Worm (Caenorhabditis elegans) whole organism, L1 larva: ENCODE results near the gene sfrp-1.

Source experiments
- C04F5.9 ChIP-seq: sonication (generic microtip); optimal IDR thresholded peaks from 2 replicates; lab custom pipeline; 2016; ENCODE audit warnings: missing genetic modification characterization, missing compliant biosample characterization
- blmp-1 ChIP-seq: fragments of 150-350 bp; optimal IDR thresholded peaks from 2 replicates; lab custom pipeline; 2014; ENCODE audit warnings: missing biosample characterization, missing genetic modification characterization
- ceh-63 ChIP-seq: fragments of 200-800 bp; sonication (Bioruptor generic); optimal IDR thresholded peaks from 2 replicates; lab custom pipeline; 2018; ENCODE audit warnings: mild to moderate bottlenecking, missing genetic modification characterization, missing compliant biosample characterization
- ceh-82 ChIP-seq, 3 experiments: fragments of 150-350 bp in 1 of 3; sonication (generic microtip) in 2 of 3; optimal IDR thresholded peaks; 2 replicates each; lab custom pipeline; 2014 to 2017; ENCODE audit warnings: missing biosample characterization in 3 of 3, missing genetic modification characterization in 3 of 3
- ceh-88 ChIP-seq: fragments of 200-800 bp; sonication (Bioruptor generic); IDR thresholded peaks from 2 replicates; pipeline ENCODE4 v1.3.6; 2022; ENCODE audit warnings: missing genetic modification characterization, missing compliant biosample characterization
- ces-1 ChIP-seq: fragments of 150-350 bp; optimal IDR thresholded peaks from 2 replicates; lab custom pipeline; 2014; ENCODE audit warnings: missing biosample characterization, missing genetic modification reagents, missing genetic modification characterization
- efl-1 ChIP-seq, 4 experiments: fragments of 150-350 bp; optimal IDR thresholded peaks in 3 of 4; peaks in 1 of 4; 1 replicate in 1 of 4; 2 replicates in 3 of 4; lab custom pipeline; 2014; ENCODE audit warnings: missing biosample characterization in 2 of 4, missing genetic modification characterization in 2 of 4, missing genetic modification reagents in 2 of 4
- egl-13 ChIP-seq: sonication (generic microtip); optimal IDR thresholded peaks from 2 replicates; lab custom pipeline; 2016; ENCODE audit warnings: missing genotype, missing genetic modification reagents, missing genetic modification characterization, missing compliant biosample characterization
- egl-27 ChIP-seq, 2 experiments: fragments of 150-350 bp in 1 of 2; sonication (generic microtip); optimal IDR thresholded peaks; 3 replicates each; lab custom pipeline; 2017 to 2018; ENCODE audit warnings: missing biosample characterization in 2 of 2, missing genetic modification characterization in 2 of 2, missing genetic modification reagents in 2 of 2
- ets-5 ChIP-seq: fragments of 200-800 bp; sonication (Bioruptor generic); IDR thresholded peaks from 2 replicates; pipeline ENCODE4 v1.3.6; 2022; ENCODE audit warnings: missing genetic modification characterization, missing compliant biosample characterization
- fkh-10 ChIP-seq: sonication (generic microtip); optimal IDR thresholded peaks from 2 replicates; lab custom pipeline; 2017; ENCODE audit warnings: missing biosample characterization, missing genetic modification reagents, missing genetic modification characterization
- hlh-17 ChIP-seq: fragments of 200-800 bp; sonication (Bioruptor generic); optimal IDR thresholded peaks from 2 replicates; lab custom pipeline; 2018; ENCODE audit warnings: missing genetic modification characterization, mild to moderate bottlenecking, missing compliant biosample characterization, moderate library complexity, borderline replicate concordance
- hlh-4 ChIP-seq: sonication (generic microtip); optimal IDR thresholded peaks from 2 replicates; lab custom pipeline; 2016; ENCODE audit warnings: mild to moderate bottlenecking, missing genetic modification characterization, missing compliant biosample characterization
- isw-1 ChIP-seq: fragments of 200-800 bp; sonication (Bioruptor generic); IDR thresholded peaks from 2 replicates; pipeline ENCODE4 v1.3.6; 2022; ENCODE audit warnings: missing genetic modification characterization, missing compliant biosample characterization
- lin-14 ChIP-seq: fragments of 200-800 bp; sonication (Bioruptor generic); optimal IDR thresholded peaks from 2 replicates; lab custom pipeline; 2018; ENCODE audit warnings: mild to moderate bottlenecking, missing genetic modification characterization, moderate library complexity, missing compliant biosample characterization
- lin-15B ChIP-seq: fragments of 150-350 bp; sonication (generic microtip); optimal IDR thresholded peaks from 3 replicates; lab custom pipeline; 2014; ENCODE audit warnings: missing biosample characterization, missing genetic modification characterization
- lin-35 ChIP-seq, 2 experiments: fragments of 150-350 bp; optimal IDR thresholded peaks; 2 replicates each; lab custom pipeline; 2014; ENCODE audit warnings: missing biosample characterization in 2 of 2, missing genetic modification characterization in 2 of 2, missing genetic modification reagents in 2 of 2
- lin-39 ChIP-seq: fragments of 150-350 bp; optimal IDR thresholded peaks from 2 replicates; lab custom pipeline; 2014; ENCODE audit warnings: missing biosample characterization, missing genetic modification reagents, missing genetic modification characterization
- lir-3 ChIP-seq: sonication (generic microtip); optimal IDR thresholded peaks from 2 replicates; lab custom pipeline; 2016; ENCODE audit warnings: mild to moderate bottlenecking, missing genetic modification characterization, moderate library complexity, missing compliant biosample characterization; ENCODE audit not compliant: poor library complexity
- mdl-1 ChIP-seq, 2 experiments: fragments of 150-350 bp; optimal IDR thresholded peaks; 2 replicates each; lab custom pipeline; 2014 to 2017; ENCODE audit warnings: missing biosample characterization in 2 of 2, missing genetic modification characterization in 2 of 2, inconsistent platforms in 1 of 2
- mep-1 ChIP-seq: fragments of 150-350 bp; optimal IDR thresholded peaks from 2 replicates; lab custom pipeline; 2014; ENCODE audit warnings: missing biosample characterization, missing genetic modification characterization
- nhr-11 ChIP-seq: fragments of 150-350 bp; optimal IDR thresholded peaks from 2 replicates; lab custom pipeline; 2014; ENCODE audit warnings: missing biosample characterization, missing genetic modification characterization
- nhr-12 ChIP-seq: sonication (generic microtip); optimal IDR thresholded peaks from 2 replicates; lab custom pipeline; 2017; ENCODE audit warnings: missing biosample characterization, missing genetic modification characterization
- nhr-19 ChIP-seq: fragments of 200-800 bp; sonication (Bioruptor generic); conservative IDR thresholded peaks from 2 replicates; pipeline ENCODE4 v1.3.6; 2022; ENCODE audit warnings: missing genetic modification characterization, missing compliant biosample characterization
- nhr-20 ChIP-seq: sonication (generic microtip); optimal IDR thresholded peaks from 2 replicates; lab custom pipeline; 2016; ENCODE audit warnings: mild to moderate bottlenecking, missing genetic modification characterization, missing compliant biosample characterization
- nhr-71 ChIP-seq: sonication (generic microtip); optimal IDR thresholded peaks from 2 replicates; lab custom pipeline; 2016; ENCODE audit warnings: mild to moderate bottlenecking, missing genetic modification characterization, moderate library complexity, missing compliant biosample characterization
- nhr-84 ChIP-seq: sonication (generic microtip); optimal IDR thresholded peaks from 2 replicates; lab custom pipeline; 2017; ENCODE audit warnings: missing biosample characterization, missing genetic modification characterization
- nhr-90 ChIP-seq: sonication (generic microtip); optimal IDR thresholded peaks from 2 replicates; lab custom pipeline; 2016; ENCODE audit warnings: mild to moderate bottlenecking, missing genetic modification characterization, missing compliant biosample characterization; ENCODE audit not compliant: poor library complexity
- pag-3 ChIP-seq: sonication (generic microtip); optimal IDR thresholded peaks from 2 replicates; lab custom pipeline; 2017; ENCODE audit warnings: missing genetic modification characterization, mild to moderate bottlenecking, missing compliant biosample characterization, antibody characterized with exemption, borderline replicate concordance; ENCODE audit not compliant: insufficient read depth
- pax-3 ChIP-seq: fragments of 200-800 bp; sonication (Bioruptor generic); optimal IDR thresholded peaks from 2 replicates; lab custom pipeline; 2018; ENCODE audit warnings: mild to moderate bottlenecking, missing genetic modification characterization, moderate library complexity, missing compliant biosample characterization
- skn-1 ChIP-seq: fragments of 150-350 bp; optimal IDR thresholded peaks from 2 replicates; lab custom pipeline; 2014; ENCODE audit warnings: missing biosample characterization, missing genetic modification characterization
- swsn-7 ChIP-seq: sonication (generic microtip); optimal IDR thresholded peaks from 2 replicates; lab custom pipeline; 2016; ENCODE audit warnings: missing genetic modification characterization, missing compliant biosample characterization
- tlp-1 ChIP-seq: fragments of 150-350 bp; optimal IDR thresholded peaks from 2 replicates; lab custom pipeline; 2014; ENCODE audit warnings: missing biosample characterization, missing genetic modification characterization
- unc-30 ChIP-seq: sonication (generic microtip); optimal IDR thresholded peaks from 2 replicates; lab custom pipeline; 2017; ENCODE audit warnings: missing biosample characterization, missing genetic modification characterization
- vab-15 ChIP-seq: sonication (generic microtip); optimal IDR thresholded peaks from 2 replicates; lab custom pipeline; 2017; ENCODE audit warnings: missing genotype, mild to moderate bottlenecking, missing genetic modification characterization, missing compliant biosample characterization

sfrp-1 gene

ce11 chrIV:6366032-6366431, 36.2 kb downstream of the sfrp-1 start:
- no peak for TF ChIP-seq hlh-17 (GFP tag; lab: Kevin White, UChicago)
- no peak for TF ChIP-seq lin-39
- peak; percentile 21 for TF ChIP-seq nhr-71 (tag; lab: Kevin White, UChicago)
- TF ChIP-seq lir-3 (tag; lab: Kevin White, UChicago) = no peak
- TF ChIP-seq isw-1 (GFP tag; lab: Robert Waterston, UW) = no peak
- TF ChIP-seq fkh-10 (GFP tag; lab: Kevin White, UChicago) = peak; percentile 67
- TF ChIP-seq mep-1 = no peak
- no peak for TF ChIP-seq efl-1 (optimal IDR thresholded peaks at IDR 0.05; lab: Kevin White, UChicago)
- TF ChIP-seq efl-1 (GFP tag; optimal IDR thresholded peaks at IDR 0.05 in 1 of 2; lab: Kevin White, UChicago) = peak in 1 of 2 experiments; percentile 39
- TF ChIP-seq lin-14 (GFP tag; lab: Kevin White, UChicago) = peak; percentile 62
- no peak for TF ChIP-seq swsn-7 (tag; lab: Kevin White, UChicago)
- TF ChIP-seq ces-1 (GFP tag; lab: Kevin White, UChicago) = peak; percentile 31
- TF ChIP-seq pag-3 (tag; lab: Kevin White, UChicago) = no peak
- TF ChIP-seq lin-35 (GFP tag; optimal IDR thresholded peaks at IDR 0.05; lab: Kevin White, UChicago) = no peak
- no peak for TF ChIP-seq ceh-82 (tag; optimal IDR thresholded peaks at IDR 0.05; lab: Kevin White, UChicago)

ce11 chrIV:6365045-6365444, 37.2 kb downstream of the sfrp-1 start, which contains the start of gene Y73B6BL.270:
Gene Y73B6BL.270 (plus strand): TSS chrIV:6365345.
- no peak for TF ChIP-seq isw-1 (GFP tag; lab: Robert Waterston, UW)
- TF ChIP-seq efl-1 (optimal IDR thresholded peaks at IDR 0.05; lab: Kevin White, UChicago) = no peak
- no peak for TF ChIP-seq efl-1 (GFP tag; optimal IDR thresholded peaks at IDR 0.05 in 1 of 2; lab: Kevin White, UChicago)
- no peak for TF ChIP-seq nhr-19 (GFP tag; lab: Robert Waterston, UW)
- TF ChIP-seq pag-3 (tag; lab: Kevin White, UChicago) = no peak
- TF ChIP-seq blmp-1 (tag; lab: Kevin White, UChicago) = no peak
- TF ChIP-seq vab-15 = no peak
- TF ChIP-seq C04F5.9 = no peak
- no peak for TF ChIP-seq mdl-1 (tag; optimal IDR thresholded peaks at IDR 0.05; lab: Kevin White, UChicago)
- TF ChIP-seq lin-15B = no peak
- TF ChIP-seq skn-1 (tag; lab: Kevin White, UChicago) = no peak
- TF ChIP-seq nhr-84 (tag; lab: Kevin White, UChicago) = no peak
- no peak for TF ChIP-seq pax-3 (tag; lab: Kevin White, UChicago)
- no peak for TF ChIP-seq nhr-90 (tag; lab: Kevin White, UChicago)
- no peak for TF ChIP-seq nhr-20 (tag; lab: Kevin White, UChicago)
- no peak for TF ChIP-seq mep-1
- TF ChIP-seq ceh-63 = no peak
- no peak for TF ChIP-seq fkh-10 (GFP tag; lab: Kevin White, UChicago)
- no peak for TF ChIP-seq egl-13 (tag; lab: Kevin White, UChicago)

- TF ChIP-seq ceh-88 (no peak), nhr-11 (no peak), nhr-12 (tag; lab: Kevin White, UChicago) (no peak), ets-5 (GFP tag; lab: Robert Waterston, UW) (no peak), unc-30 (tag; lab: Kevin White, UChicago) (no peak), skn-1 (tag; lab: Kevin White, UChicago) (no peak), egl-13 (tag; lab: Kevin White, UChicago) (no peak), fkh-10 (GFP tag; lab: Kevin White, UChicago) (peak; percentile 22), nhr-19 (GFP tag; lab: Robert Waterston, UW) (no peak), hlh-4 (tag; lab: Kevin White, UChicago) (no peak), efl-1 (optimal IDR thresholded peaks at IDR 0.05; lab: Kevin White, UChicago) (no peak), efl-1 (GFP tag; optimal IDR thresholded peaks at IDR 0.05 in 1 of 2; lab: Kevin White, UChicago) (peak in 1 of 2 experiments; percentile 72), pax-3 (tag; lab: Kevin White, UChicago) (no peak), tlp-1 (tag; lab: Kevin White, UChicago) (no peak), egl-27 (tag; optimal IDR thresholded peaks at IDR 0.05; lab: Kevin White, UChicago) (no peak)
Measured at ce11 chrIV:6363604-6364003, 38.6 kb downstream of the sfrp-1 start.
